Worm (Caenorhabditis elegans) whole organism, L4 larva: ENCODE measurements around the gene F58G6.7.

Experiments
- F26F4.8 ChIP-seq: fragments of 200-800 bp; sonication (Bioruptor generic); conservative IDR thresholded peaks from 2 replicates; pipeline ENCODE4 v1.3.6; 2022; ENCODE audit warnings: missing genetic modification characterization, missing compliant biosample characterization
- T20F7.1 ChIP-seq: fragments of 200-800 bp; sonication (Bioruptor generic); optimal IDR thresholded peaks from 2 replicates; lab custom pipeline; 2018; ENCODE audit warnings: mild to moderate bottlenecking, missing genetic modification characterization, missing compliant biosample characterization
- Y105C5A.15 ChIP-seq: fragments of 200-800 bp; sonication (Bioruptor generic); IDR thresholded peaks from 2 replicates; pipeline ENCODE4 v1.3.6; 2022; ENCODE audit warnings: missing genetic modification characterization, missing compliant biosample characterization
- Y5F2A.4 ChIP-seq: fragments of 200-800 bp; sonication (Bioruptor generic); optimal IDR thresholded peaks from 2 replicates; lab custom pipeline; 2018; ENCODE audit warnings: mild to moderate bottlenecking, missing genetic modification characterization, missing compliant biosample characterization
- aha-1 ChIP-seq: fragments of 150-350 bp; peaks from one replicate; lab custom pipeline; 2014; ENCODE audit warnings: missing biosample characterization, missing genetic modification characterization
- aly-2 ChIP-seq: sonication (generic microtip); optimal IDR thresholded peaks from 2 replicates; lab custom pipeline; 2018; ENCODE audit warnings: missing biosample characterization, missing genetic modification characterization
- arid-1 ChIP-seq: fragments of 200-800 bp; sonication (Bioruptor generic); conservative IDR thresholded peaks from 2 replicates; pipeline ENCODE4 v1.3.6; 2022; ENCODE audit warnings: missing genetic modification reagents, missing genetic modification characterization, missing compliant biosample characterization
- attf-4 ChIP-seq: sonication (generic microtip); optimal IDR thresholded peaks from 3 replicates; lab custom pipeline; 2017; ENCODE audit warnings: missing biosample characterization, missing genetic modification characterization
- ceh-32 ChIP-seq: sonication (generic microtip); optimal IDR thresholded peaks from 2 replicates; lab custom pipeline; 2016; ENCODE audit warnings: mild to moderate bottlenecking, missing genetic modification characterization, missing compliant biosample characterization; ENCODE audit not compliant: poor library complexity
- ceh-82 ChIP-seq: sonication (generic microtip); optimal IDR thresholded peaks from 2 replicates; lab custom pipeline; 2017; ENCODE audit warnings: missing biosample characterization, missing genetic modification characterization
- ctbp-1 ChIP-seq: fragments of 200-800 bp; sonication (Bioruptor generic); IDR thresholded peaks from 2 replicates; pipeline ENCODE4 v1.3.6; 2022; ENCODE audit warnings: missing genetic modification reagents, missing genetic modification characterization, missing compliant biosample characterization
- daf-12 ChIP-seq: fragments of 150-350 bp; optimal IDR thresholded peaks from 2 replicates; lab custom pipeline; 2014; ENCODE audit warnings: missing biosample characterization, missing genetic modification reagents, missing genetic modification characterization
- daf-16 ChIP-seq, 3 experiments: sonication (generic microtip); optimal IDR thresholded peaks; 2 replicates each; lab custom pipeline; 2016 to 2017; ENCODE audit warnings: missing genetic modification characterization in 3 of 3, missing genetic modification reagents in 3 of 3, mild to moderate bottlenecking in 2 of 3, missing compliant biosample characterization in 2 of 3, missing biosample characterization in 1 of 3, moderate library complexity in 1 of 3
- daf-19 ChIP-seq: fragments of 200-800 bp; sonication (Bioruptor generic); conservative IDR thresholded peaks from 2 replicates; pipeline ENCODE4 v1.3.6; 2022; ENCODE audit warnings: missing genetic modification characterization, missing compliant biosample characterization
- dmd-6 ChIP-seq: fragments of 200-800 bp; sonication (Bioruptor generic); IDR thresholded peaks from 2 replicates; pipeline ENCODE4 v1.3.6; 2022; ENCODE audit warnings: missing genetic modification reagents, missing genetic modification characterization, missing compliant biosample characterization
- dmd-9 ChIP-seq: fragments of 200-800 bp; sonication (Bioruptor generic); IDR thresholded peaks from 2 replicates; pipeline ENCODE4 v1.3.6; 2022; ENCODE audit warnings: missing genetic modification reagents, missing genetic modification characterization, missing compliant biosample characterization
- dpl-1 ChIP-seq: fragments of 150-350 bp; optimal IDR thresholded peaks from 2 replicates; lab custom pipeline; 2014; ENCODE audit warnings: missing biosample characterization, missing genetic modification reagents, missing genetic modification characterization
- dve-1 ChIP-seq: sonication (generic microtip); optimal IDR thresholded peaks from 2 replicates; lab custom pipeline; 2017; ENCODE audit warnings: antibody characterized with exemption, mild to moderate bottlenecking, missing genetic modification characterization, missing compliant biosample characterization; ENCODE audit not compliant: insufficient read depth
- egl-27 ChIP-seq: sonication (generic microtip); optimal IDR thresholded peaks from 3 replicates; lab custom pipeline; 2017; ENCODE audit warnings: missing biosample characterization, missing genetic modification reagents, missing genetic modification characterization
- gei-8 ChIP-seq: fragments of 200-800 bp; sonication (Bioruptor generic); optimal IDR thresholded peaks from 2 replicates; lab custom pipeline; 2018; ENCODE audit warnings: mild to moderate bottlenecking, missing genetic modification characterization, missing compliant biosample characterization
- hlh-11 ChIP-seq: fragments of 200-800 bp; sonication (Bioruptor generic); optimal IDR thresholded peaks from 2 replicates; lab custom pipeline; 2018; ENCODE audit warnings: mild to moderate bottlenecking, missing genetic modification characterization, missing compliant biosample characterization
- hmg-1.1 ChIP-seq: fragments of 200-800 bp; sonication (Bioruptor generic); IDR thresholded peaks from 2 replicates; pipeline ENCODE4 v1.3.6; 2022; ENCODE audit warnings: missing genetic modification reagents, missing genetic modification characterization, missing compliant biosample characterization
- lim-7 ChIP-seq: fragments of 200-800 bp; sonication (Bioruptor generic); IDR thresholded peaks from 2 replicates; pipeline ENCODE4 v1.3.6; 2022; ENCODE audit warnings: missing genetic modification characterization, missing compliant biosample characterization
- lin-15B ChIP-seq: fragments of 150-350 bp; sonication (generic microtip); optimal IDR thresholded peaks from 3 replicates; lab custom pipeline; 2014; ENCODE audit warnings: missing biosample characterization, missing genetic modification characterization
- madf-9 ChIP-seq: fragments of 200-800 bp; sonication (Bioruptor generic); conservative IDR thresholded peaks from 2 replicates; pipeline ENCODE4 v1.3.6; 2022; ENCODE audit warnings: missing genetic modification reagents, missing genetic modification characterization, missing compliant biosample characterization
- mdl-1 ChIP-seq, 2 experiments: fragments of 150-350 bp in 1 of 2; sonication (generic microtip) in 1 of 2; optimal IDR thresholded peaks; 2 replicates each; lab custom pipeline; 2014 to 2017; ENCODE audit warnings: missing biosample characterization in 2 of 2, missing genetic modification characterization in 2 of 2
- mep-1 ChIP-seq: fragments of 150-350 bp; sonication (generic microtip); optimal IDR thresholded peaks from 3 replicates; lab custom pipeline; 2014; ENCODE audit warnings: missing biosample characterization, missing genetic modification characterization
- mes-2 ChIP-seq: sonication (generic microtip); optimal IDR thresholded peaks from 2 replicates; lab custom pipeline; 2016; ENCODE audit warnings: missing genotype, mild to moderate bottlenecking, missing genetic modification characterization, missing compliant biosample characterization; ENCODE audit not compliant: poor library complexity, severe bottlenecking
- mxl-3 ChIP-seq: fragments of 200-800 bp; sonication (Bioruptor generic); optimal IDR thresholded peaks from 2 replicates; lab custom pipeline; 2018; ENCODE audit warnings: mild to moderate bottlenecking, missing genetic modification characterization, missing compliant biosample characterization
- nhr-10 ChIP-seq: fragments of 150-350 bp; optimal IDR thresholded peaks from 2 replicates; lab custom pipeline; 2014; ENCODE audit warnings: missing biosample characterization, missing genetic modification characterization
- nhr-25 ChIP-seq: sonication (generic microtip); optimal IDR thresholded peaks from 2 replicates; lab custom pipeline; 2017; ENCODE audit warnings: missing genetic modification characterization, mild to moderate bottlenecking, missing compliant biosample characterization, antibody characterized with exemption, moderate library complexity, borderline replicate concordance; ENCODE audit not compliant: insufficient read depth
- nhr-28 ChIP-seq: fragments of 150-350 bp; optimal IDR thresholded peaks from 2 replicates; lab custom pipeline; 2014; ENCODE audit warnings: missing biosample characterization, missing genetic modification characterization
- php-3 ChIP-seq: fragments of 200-800 bp; sonication (Bioruptor generic); IDR thresholded peaks from 2 replicates; pipeline ENCODE4 v1.3.6; 2022; ENCODE audit warnings: missing genetic modification reagents, missing genetic modification characterization, missing compliant biosample characterization
- pqm-1 ChIP-seq: sonication (generic microtip); optimal IDR thresholded peaks from 2 replicates; lab custom pipeline; 2017; ENCODE audit warnings: missing biosample characterization, missing genetic modification characterization
- saeg-2 ChIP-seq: fragments of 200-800 bp; sonication (Bioruptor generic); IDR thresholded peaks from 2 replicates; pipeline ENCODE4 v1.3.6; 2022; ENCODE audit warnings: missing genetic modification reagents, missing genetic modification characterization, missing compliant biosample characterization
- sdz-12 ChIP-seq: fragments of 200-800 bp; sonication (Bioruptor generic); optimal IDR thresholded peaks from 2 replicates; lab custom pipeline; 2018; ENCODE audit warnings: mild to moderate bottlenecking, missing genetic modification characterization, missing compliant biosample characterization
- snpc-4 ChIP-seq: fragments of 150-350 bp; optimal IDR thresholded peaks from 2 replicates; lab custom pipeline; 2014; ENCODE audit warnings: missing biosample characterization, missing genetic modification characterization
- tag-97 ChIP-seq: fragments of 200-800 bp; sonication (Bioruptor generic); IDR thresholded peaks from 2 replicates; pipeline ENCODE4 v1.3.6; 2022; ENCODE audit warnings: missing genetic modification characterization, missing compliant biosample characterization
- unc-39 ChIP-seq: sonication (generic microtip); optimal IDR thresholded peaks from 2 replicates; lab custom pipeline; 2017; ENCODE audit warnings: missing biosample characterization, missing genetic modification characterization
- unc-62 ChIP-seq, 3 experiments: fragments of 150-350 bp in 1 of 3; sonication (generic microtip); optimal IDR thresholded peaks in 2 of 3; peaks in 1 of 3; 1 replicate in 1 of 3; 2 replicates in 2 of 3; lab custom pipeline; 2014 to 2017; ENCODE audit warnings: missing biosample characterization in 3 of 3, missing genetic modification characterization in 3 of 3, missing genetic modification reagents in 3 of 3, missing genotype in 1 of 3
- zfp-3 ChIP-seq: fragments of 200-800 bp; sonication (Bioruptor generic); conservative IDR thresholded peaks from 2 replicates; pipeline ENCODE4 v1.3.6; 2022; ENCODE audit warnings: missing genetic modification reagents, missing genetic modification characterization, missing compliant biosample characterization
- zip-11 ChIP-seq: fragments of 200-800 bp; sonication (Bioruptor generic); IDR thresholded peaks from 2 replicates; pipeline ENCODE4 v1.3.6; 2022; ENCODE audit warnings: missing genetic modification characterization, missing compliant biosample characterization

The F58G6.7 gene

DNA sequence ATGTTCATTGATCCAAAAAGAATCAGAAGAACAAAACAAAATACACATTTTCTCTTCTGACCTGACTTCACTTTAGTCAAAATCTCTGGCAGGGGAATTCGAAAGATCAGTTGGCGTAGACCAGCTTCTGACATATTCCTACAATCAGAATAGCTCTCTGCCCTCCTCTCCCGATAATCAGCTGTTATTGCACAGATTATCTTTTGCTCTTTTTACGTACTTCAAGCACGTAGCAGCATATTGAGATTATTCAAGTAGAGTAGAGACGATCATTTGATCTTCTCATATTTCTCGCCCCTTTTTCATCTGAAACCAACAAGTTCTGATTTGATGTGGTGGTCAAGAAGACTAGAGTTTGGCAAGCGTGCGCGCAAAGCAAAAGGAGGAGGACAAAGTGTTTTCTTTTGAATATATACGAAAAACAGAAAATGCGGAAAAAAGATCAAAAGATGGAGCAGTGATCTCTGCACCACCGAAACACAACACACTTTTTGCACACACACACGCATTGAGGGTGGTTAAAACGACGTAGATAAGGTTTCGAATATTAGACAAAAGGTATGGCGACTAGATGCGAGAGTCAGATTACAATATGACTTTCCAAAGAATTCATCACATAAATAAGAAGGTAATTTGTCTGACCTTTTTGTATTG is 19.7 kb downstream of the F58G6.7 start:
- no peak for TF ChIP-seq aly-2 (tag; lab: Kevin White, UChicago)
- TF ChIP-seq unc-62 (GFP tag; optimal IDR thresholded peaks at IDR 0.05 in 1 of 2; lab: Kevin White, UChicago) = peak in 1 of 2 experiments; percentile 94
- no peak for TF ChIP-seq unc-62 (tag; optimal IDR thresholded peaks at IDR 0.05; lab: Kevin White, UChicago)
- peak; percentile 56 for TF ChIP-seq dve-1
- TF ChIP-seq zfp-3 = 0 out of 2 replicates have a peak, but pooled peaks have one; percentile 16
- TF ChIP-seq tag-97 (GFP tag; lab: Robert Waterston, UW) = no peak
- TF ChIP-seq attf-4 = no peak
- TF ChIP-seq dpl-1 = no peak
- no peak for TF ChIP-seq nhr-25 (tag; lab: Kevin White, UChicago)
- TF ChIP-seq mdl-1 (tag; optimal IDR thresholded peaks at IDR 0.05; lab: Kevin White, UChicago) = peak in 1 of 2 experiments; percentile 22
- no peak for TF ChIP-seq gei-8 (GFP tag; lab: Kevin White, UChicago)
- TF ChIP-seq dmd-6 = no peak
- TF ChIP-seq Y105C5A.15 (GFP tag; lab: Robert Waterston, UW) = no peak
- TF ChIP-seq ceh-82 (tag; lab: Kevin White, UChicago) = no peak
- peak; percentile 77 for TF ChIP-seq aha-1 (tag; lab: Kevin White, UChicago)
- no peak for TF ChIP-seq sdz-12
- TF ChIP-seq hmg-1.1 (GFP tag; lab: Robert Waterston, UW) = no peak
- TF ChIP-seq hlh-11 = peak; percentile 27
- no peak for TF ChIP-seq daf-16 (GFP tag; optimal IDR thresholded peaks at IDR 0.05; lab: Kevin White, UChicago)
- TF ChIP-seq daf-16 (tag; optimal IDR thresholded peaks at IDR 0.05; lab: Kevin White, UChicago) = peak; percentile 61
- no peak for TF ChIP-seq Y5F2A.4
- TF ChIP-seq ceh-32 (tag; lab: Kevin White, UChicago) = no peak
- no peak for TF ChIP-seq saeg-2 (GFP tag; lab: Robert Waterston, UW)
- TF ChIP-seq arid-1 = no peak
- no peak for TF ChIP-seq F26F4.8
- no peak for TF ChIP-seq zip-11 (GFP tag; lab: Robert Waterston, UW)
- no peak for TF ChIP-seq T20F7.1
- no peak for TF ChIP-seq php-3
- no peak for TF ChIP-seq egl-27 (tag; lab: Kevin White, UChicago)
- 0 out of 2 replicates have a peak, but pooled peaks have one; percentile 53 for TF ChIP-seq ctbp-1 (GFP tag; lab: Robert Waterston, UW)
- TF ChIP-seq dmd-9 (GFP tag; lab: Robert Waterston, UW) = 0 out of 2 replicates have a peak, but pooled peaks have one; percentile 9
- TF ChIP-seq lin-15B (tag; lab: Kevin White, UChicago) = no peak
- TF ChIP-seq nhr-10 = peak; percentile 3
- peak; percentile 2 for TF ChIP-seq mep-1
- TF ChIP-seq mes-2 (tag; lab: Kevin White, UChicago) = peak; percentile 7
- peak; percentile 25 for TF ChIP-seq pqm-1 (tag; lab: Kevin White, UChicago)
- no peak for TF ChIP-seq daf-12 (tag; lab: Kevin White, UChicago)
- TF ChIP-seq lim-7 (GFP tag; lab: Robert Waterston, UW) = no peak
- TF ChIP-seq snpc-4 (tag; lab: Kevin White, UChicago) = no peak
- TF ChIP-seq nhr-28 = peak; percentile 4
- TF ChIP-seq mxl-3 (GFP tag; lab: Kevin White, UChicago) = peak; percentile 1
- no peak for TF ChIP-seq madf-9 (GFP tag; lab: Robert Waterston, UW)
- TF ChIP-seq daf-19 = no peak
- no peak for TF ChIP-seq unc-39 (tag; lab: Kevin White, UChicago)
